Worm (Caenorhabditis elegans): ENCODE measurements around the gene C34C12.8.
A peak's percentile ranks its signal among the peaks of the same experiment; 100 is the strongest.

The C34C12.8 gene

ce11 chrIII:3456226-3456625, 4.0 kb upstream of the C34C12.8 start (continued):
- TF ChIP-seq nhr-129 (tag; optimal IDR thresholded peaks at IDR 0.05): peak; percentile 94
- TF ChIP-seq ZK546.5 (tag; optimal IDR thresholded peaks at IDR 0.05): peak; percentile 83
- TF ChIP-seq mab-5 (tag; optimal IDR thresholded peaks at IDR 0.05): peak; percentile 93
- peak; percentile 82 for TF ChIP-seq nhr-10 (tag; optimal IDR thresholded peaks at IDR 0.05)
- TF ChIP-seq nhr-6 (tag; optimal IDR thresholded peaks at IDR 0.05): peak; percentile 96
- TF ChIP-seq lin-39 (tag; optimal IDR thresholded peaks at IDR 0.05): no peak

ce11 chrIII:3461403-3461802, 1.2 kb downstream of the C34C12.8 start, which contains the start of gene pph-6:
Gene pph-6, plus strand, starts transcription at chrIII:3461703.
- TF ChIP-seq zag-1 (tag; optimal IDR thresholded peaks at IDR 0.05) (no peak), egl-27 (tag; optimal IDR thresholded peaks at IDR 0.05) (no peak), sma-9 (GFP tag; optimal IDR thresholded peaks at IDR 0.05) (no peak), sma-9 (tag; optimal IDR thresholded peaks at IDR 0.05) (no peak), F13H6.1 (tag; optimal IDR thresholded peaks at IDR 0.05) (no peak), nhr-129 (tag; optimal IDR thresholded peaks at IDR 0.05) (no peak), nhr-21 (tag; optimal IDR thresholded peaks at IDR 0.05) (no peak), unc-55 (GFP tag; optimal IDR thresholded peaks at IDR 0.05) (no peak), lin-13 (GFP tag; optimal IDR thresholded peaks at IDR 0.05) (no peak), peb-1 (tag; optimal IDR thresholded peaks at IDR 0.05) (no peak), ama-1 (optimal IDR thresholded peaks at IDR 0.05) (no peak), mab-5 (tag; optimal IDR thresholded peaks at IDR 0.05) (no peak), nhr-23 (tag; optimal IDR thresholded peaks at IDR 0.05) (no peak), skn-1 (tag; optimal IDR thresholded peaks at IDR 0.05) (no peak), unc-39 (tag; optimal IDR thresholded peaks at IDR 0.05) (no peak), Y55F3AM.14 (GFP tag; optimal IDR thresholded peaks at IDR 0.05) (no peak), sem-4 (tag; optimal IDR thresholded peaks at IDR 0.05) (no peak), nhr-77 (tag; optimal IDR thresholded peaks at IDR 0.05) (no peak)

- TF ChIP-seq elt-3 (tag; optimal IDR thresholded peaks at IDR 0.05) (no peak), lin-13 (GFP tag; optimal IDR thresholded peaks at IDR 0.05) (no peak), gmeb-1 (tag; optimal IDR thresholded peaks at IDR 0.05) (no peak)
Observed at ce11 chrIII:3467013-3467412, 6.8 kb downstream of the C34C12.8 start.

- TF ChIP-seq nhr-25 (tag; optimal IDR thresholded peaks at IDR 0.05): no peak
- TF ChIP-seq C34F6.9 (tag; optimal IDR thresholded peaks at IDR 0.05): no peak
- no peak for TF ChIP-seq R02D3.7 (tag; optimal IDR thresholded peaks at IDR 0.05)
- TF ChIP-seq fos-1 (tag; optimal IDR thresholded peaks at IDR 0.05): peak; percentile 39
- TF ChIP-seq ceh-82 (tag; optimal IDR thresholded peaks at IDR 0.05): no peak
- TF ChIP-seq unc-62 (GFP tag; optimal IDR thresholded peaks at IDR 0.05): no peak
Observed at ce11 chrIII:3468384-3468783, 8.2 kb downstream of the C34C12.8 start.

ce11 chrIII:3469646-3470045, 9.4 kb downstream of the C34C12.8 start, which contains the start of gene smim-14:
Gene smim-14, minus strand, starts transcription at chrIII:3469746.
- TF ChIP-seq nhr-129 (tag; optimal IDR thresholded peaks at IDR 0.05): no peak
- no peak for TF ChIP-seq Y55F3AM.14 (GFP tag; optimal IDR thresholded peaks at IDR 0.05)
- TF ChIP-seq fos-1 (tag; optimal IDR thresholded peaks at IDR 0.05): peak; percentile 13
- no peak for TF ChIP-seq elt-1 (tag; optimal IDR thresholded peaks at IDR 0.05)

- TF ChIP-seq nhr-129 (tag; optimal IDR thresholded peaks at IDR 0.05): no peak
- TF ChIP-seq unc-62 (GFP tag; optimal IDR thresholded peaks at IDR 0.05): peak; percentile 1
- no peak for TF ChIP-seq nhr-11 (tag; optimal IDR thresholded peaks at IDR 0.05)
- no peak for TF ChIP-seq snpc-4 (tag; optimal IDR thresholded peaks at IDR 0.05)
- no peak for TF ChIP-seq crh-2 (tag; optimal IDR thresholded peaks at IDR 0.05)
- no peak for TF ChIP-seq mab-5 (tag; optimal IDR thresholded peaks at IDR 0.05)
- TF ChIP-seq R02D3.7 (tag; optimal IDR thresholded peaks at IDR 0.05): no peak
- TF ChIP-seq nhr-21 (tag; optimal IDR thresholded peaks at IDR 0.05): peak; percentile 22
- no peak for TF ChIP-seq ztf-4 (tag; optimal IDR thresholded peaks at IDR 0.05)
- TF ChIP-seq fos-1 (tag; optimal IDR thresholded peaks at IDR 0.05): no peak
- peak; percentile 7 for TF ChIP-seq sma-3 (GFP tag; optimal IDR thresholded peaks at IDR 0.05)
Observed at ce11 chrIII:3470433-3470832, 10.2 kb downstream of the C34C12.8 start.

Data from whole organism, L2 larva.